Worm (Caenorhabditis elegans) whole organism, dauer: Measurements from ENCODE around the gene daf-1.
"Not testable (repeated sequence)": the region's sequence is repeated elsewhere in the genome, so short reads cannot be mapped to it uniquely, and the experiment has no call there.

Source experiments
- unc-62 ChIP-seq: sonication (generic microtip); optimal IDR thresholded peaks from 2 replicates; lab custom pipeline; 2017; ENCODE audit warnings: missing biosample characterization, missing genetic modification reagents, missing genetic modification characterization

Gene daf-1

ce11 chrIV:132095-132494 lies at the start of gene daf-1:
Gene daf-1, plus strand, starts transcription at chrIV:132416.
- no peak for TF ChIP-seq unc-62 (GFP tag; lab: Kevin White, UChicago)

DNA sequence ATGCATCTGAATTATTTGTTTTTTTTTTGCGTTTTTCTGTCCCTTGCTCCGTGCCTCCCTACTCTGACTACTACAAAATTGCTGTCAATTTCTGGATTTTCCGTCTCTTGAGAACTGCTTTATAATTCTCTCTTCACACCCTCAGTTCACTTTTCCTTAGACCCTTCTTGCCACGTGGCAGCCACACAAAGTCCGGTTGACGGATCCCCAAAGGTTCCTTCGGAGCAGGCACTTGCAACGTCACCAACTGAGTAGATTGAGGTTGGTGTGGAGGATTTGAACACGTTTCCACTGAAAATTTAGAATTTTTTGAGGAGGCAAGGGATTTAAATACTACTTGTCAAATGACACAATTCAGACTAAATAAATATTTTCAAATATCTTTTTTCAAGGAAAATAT lies 45.5 kb upstream of the daf-1 start:
- no peak for TF ChIP-seq unc-62 (GFP tag; lab: Kevin White, UChicago)

ce11 chrIV:89991-90390 lies 42.2 kb upstream of the daf-1 start, which contains the start of gene scl-23:
Gene scl-23, minus strand, starts transcription at chrIV:90091.
- TF ChIP-seq unc-62 (GFP tag; lab: Kevin White, UChicago) = no peak

ce11 chrIV:91680-92079 lies 40.5 kb upstream of the daf-1 start, which contains the start of gene tpa-1:
Gene tpa-1, plus strand, starts transcription at chrIV:91980.
- no peak for TF ChIP-seq unc-62 (GFP tag; lab: Kevin White, UChicago)

ce11 chrIV:97681-98080 lies 34.5 kb upstream of the daf-1 start:
- TF ChIP-seq unc-62 (GFP tag; lab: Kevin White, UChicago) = no peak

- TF ChIP-seq unc-62 (GFP tag; lab: Kevin White, UChicago) = no peak
Observed at ce11 chrIV:102848-103247, 29.4 kb upstream of the daf-1 start.

DNA sequence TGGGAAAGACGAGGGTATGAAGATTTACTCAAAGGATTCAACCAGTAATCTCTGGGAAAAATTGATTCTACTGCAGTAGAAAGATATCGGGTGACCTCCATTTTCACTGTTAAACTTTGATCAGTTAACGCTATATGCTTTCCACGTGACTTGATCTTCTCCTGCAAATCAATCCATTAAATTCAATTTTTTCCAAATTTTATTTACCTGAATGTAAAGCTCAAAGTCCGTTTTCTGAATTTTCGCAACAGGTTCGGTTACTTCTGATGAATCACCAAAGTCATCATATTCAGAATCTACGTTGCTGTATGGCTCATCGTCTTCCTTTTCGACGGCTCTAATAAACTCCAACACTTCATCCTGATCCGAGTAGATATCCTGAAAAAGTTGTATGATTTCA lies 22.9 kb upstream of the daf-1 start, which contains the start of gene B0545.4:
Gene B0545.4 (minus strand): TSS at position 101 of the 400 bp plus-strand sequence.
- no peak for TF ChIP-seq unc-62 (GFP tag; lab: Kevin White, UChicago)

DNA sequence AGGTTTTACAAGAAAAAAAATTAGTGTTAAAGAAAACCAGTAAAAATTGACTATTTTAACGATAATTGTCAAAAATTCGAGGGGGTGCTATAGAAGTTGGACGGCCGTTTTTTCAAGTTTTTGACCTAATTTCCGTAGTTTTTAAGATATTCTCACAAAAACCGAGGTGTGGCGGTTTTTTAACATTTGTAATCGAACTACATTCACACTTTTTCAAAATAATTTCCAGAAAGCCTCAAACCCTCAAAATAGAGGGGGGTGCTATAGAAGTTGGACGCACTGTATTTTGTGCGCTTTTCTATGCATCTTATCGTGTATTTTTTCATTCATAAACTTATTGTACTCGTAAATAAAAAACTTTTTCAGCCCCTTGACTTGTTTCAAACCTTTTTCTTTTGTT lies 20.8 kb upstream of the daf-1 start, which contains the start of gene F29C4.4:
Gene F29C4.4 (plus strand): TSS at position 301 of the 400 bp plus-strand sequence.
- not testable (repeated sequence) for TF ChIP-seq unc-62 (GFP tag; lab: Kevin White, UChicago)

- no peak for TF ChIP-seq unc-62 (GFP tag; lab: Kevin White, UChicago)
Observed at ce11 chrIV:118786-119185, 13.4 kb upstream of the daf-1 start.

ce11 chrIV:119792-120191 lies 12.4 kb upstream of the daf-1 start:
- TF ChIP-seq unc-62 (GFP tag; lab: Kevin White, UChicago) = no peak

- TF ChIP-seq unc-62 (GFP tag; lab: Kevin White, UChicago) = no peak
Observed at ce11 chrIV:121607-122006, 10.6 kb upstream of the daf-1 start, which contains the start of gene tut-1. Gene tut-1, minus strand, starts transcription at chrIV:121707.

- no peak for TF ChIP-seq unc-62 (GFP tag; lab: Kevin White, UChicago)
Observed at ce11 chrIV:125881-126781, 6.1 kb upstream of the daf-1 start, which contains the start of the genes grld-1 and cox-6C. Gene grld-1, minus strand, starts transcription at chrIV:125931. Gene cox-6C, plus strand, starts transcription at chrIV:126731.

ce11 chrIV:128525-128924 lies 3.7 kb upstream of the daf-1 start:
- no peak for TF ChIP-seq unc-62 (GFP tag; lab: Kevin White, UChicago)

DNA sequence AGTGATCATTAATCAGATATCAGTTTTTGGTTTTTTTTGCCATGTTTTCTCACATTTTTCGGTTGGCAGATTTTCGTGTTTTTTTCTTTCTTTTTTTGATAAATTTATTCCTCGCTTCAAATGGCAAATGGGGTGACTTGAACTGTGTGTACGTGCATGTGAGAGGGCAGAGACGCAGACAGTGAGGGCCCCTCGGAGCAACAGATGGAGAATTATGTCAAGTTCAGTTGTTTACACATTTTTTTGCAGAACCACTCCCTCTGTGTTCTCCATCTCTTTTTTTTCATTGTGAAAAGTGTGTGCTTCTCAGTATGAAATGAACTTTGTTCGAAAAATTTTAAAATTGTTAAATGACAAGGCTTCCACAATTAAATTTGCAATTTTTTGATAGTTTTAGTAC lies 2.1 kb upstream of the daf-1 start:
- TF ChIP-seq unc-62 (GFP tag; lab: Kevin White, UChicago) = no peak

ce11 chrIV:133968-134367 lies 1.8 kb downstream of the daf-1 start:
- TF ChIP-seq unc-62 (GFP tag; lab: Kevin White, UChicago) = no peak

ce11 chrIV:139652-140051 lies 7.4 kb downstream of the daf-1 start:
- no peak for TF ChIP-seq unc-62 (GFP tag; lab: Kevin White, UChicago)

DNA sequence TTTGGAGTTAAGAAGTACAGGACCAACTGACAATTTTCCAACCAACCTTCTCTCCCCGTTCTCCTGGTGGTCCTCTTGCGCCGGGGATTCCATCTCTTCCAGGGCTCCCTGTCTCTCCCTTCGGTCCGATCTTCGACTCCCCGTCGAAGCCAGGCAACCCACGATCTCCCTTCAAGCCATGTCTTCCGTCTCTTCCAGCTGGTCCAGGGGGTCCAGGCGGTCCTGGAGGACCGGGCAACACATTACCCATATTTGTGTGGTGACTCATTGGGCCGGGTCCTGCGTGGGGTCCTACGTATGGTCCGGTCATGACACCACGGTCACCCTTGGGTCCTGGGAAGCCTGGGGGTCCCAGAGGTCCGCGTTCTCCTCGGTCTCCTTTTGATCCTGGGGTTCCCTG lies 8.8 kb downstream of the daf-1 start:
- no peak for TF ChIP-seq unc-62 (GFP tag; lab: Kevin White, UChicago)
